Worm (Caenorhabditis elegans) whole organism, late embryonic: ENCODE data around the gene F53E10.1.

Experiments used
- C08G9.2 ChIP-seq: sonication (generic microtip); optimal IDR thresholded peaks from 2 replicates; lab custom pipeline; 2016; ENCODE audit warnings: mild to moderate bottlenecking, missing genetic modification characterization, moderate library complexity, missing compliant biosample characterization
- C38D4.7 ChIP-seq: fragments of 200-800 bp; sonication (Bioruptor generic); optimal IDR thresholded peaks from 2 replicates; lab custom pipeline; 2018; ENCODE audit warnings: mild to moderate bottlenecking, missing genetic modification characterization, moderate library complexity, missing compliant biosample characterization
- F13H6.1 ChIP-seq: sonication (generic microtip); optimal IDR thresholded peaks from 2 replicates; lab custom pipeline; 2016; ENCODE audit warnings: missing genetic modification characterization, missing compliant biosample characterization
- K02D7.2 ChIP-seq: sonication (generic microtip); optimal IDR thresholded peaks from 2 replicates; lab custom pipeline; 2017; ENCODE audit warnings: mild to moderate bottlenecking, missing genetic modification characterization, missing compliant biosample characterization
- T23F11.4 ChIP-seq: fragments of 200-800 bp; sonication (Bioruptor generic); optimal IDR thresholded peaks from 2 replicates; lab custom pipeline; 2018; ENCODE audit warnings: mild to moderate bottlenecking, missing genetic modification characterization, missing compliant biosample characterization
- Y22D7AL.16 ChIP-seq: sonication (generic microtip); optimal IDR thresholded peaks from 2 replicates; lab custom pipeline; 2016; ENCODE audit warnings: missing genetic modification characterization, missing compliant biosample characterization
- ama-1 ChIP-seq: fragments of 150-350 bp; optimal IDR thresholded peaks from 2 replicates; lab custom pipeline; 2014
- ceh-19 ChIP-seq: fragments of 200-800 bp; sonication (Bioruptor generic); optimal IDR thresholded peaks from 2 replicates; lab custom pipeline; 2018; ENCODE audit warnings: mild to moderate bottlenecking, missing genetic modification characterization, missing compliant biosample characterization
- ceh-22 ChIP-seq: sonication (generic microtip); optimal IDR thresholded peaks from 2 replicates; lab custom pipeline; 2017; ENCODE audit warnings: missing biosample characterization, missing genetic modification characterization
- ceh-30 ChIP-seq: fragments of 150-350 bp; optimal IDR thresholded peaks from 2 replicates; lab custom pipeline; 2014; ENCODE audit warnings: missing biosample characterization, missing genetic modification characterization
- ceh-45 ChIP-seq: fragments of 200-800 bp; sonication (Bioruptor generic); IDR thresholded peaks from 2 replicates; pipeline ENCODE4 v1.3.6; 2022; ENCODE audit warnings: missing genetic modification reagents, missing genetic modification characterization, missing compliant biosample characterization
- ceh-6 ChIP-seq: fragments of 200-800 bp; sonication (Bioruptor generic); optimal IDR thresholded peaks from 2 replicates; lab custom pipeline; 2018; ENCODE audit warnings: mild to moderate bottlenecking, missing genetic modification characterization, missing compliant biosample characterization
- ceh-9 ChIP-seq: sonication (generic microtip); optimal IDR thresholded peaks from 2 replicates; lab custom pipeline; 2016; ENCODE audit warnings: mild to moderate bottlenecking, missing genetic modification characterization, inconsistent platforms, missing compliant biosample characterization
- che-1 ChIP-seq: sonication (generic microtip); optimal IDR thresholded peaks from 2 replicates; lab custom pipeline; 2016; ENCODE audit warnings: mild to moderate bottlenecking, missing genetic modification characterization, missing compliant biosample characterization
- elt-2 ChIP-seq: sonication (generic microtip); optimal IDR thresholded peaks from 2 replicates; lab custom pipeline; 2016; ENCODE audit warnings: missing genetic modification reagents, missing genetic modification characterization, missing compliant biosample characterization
- ets-4 ChIP-seq: sonication (generic microtip); optimal IDR thresholded peaks from 2 replicates; lab custom pipeline; 2016; ENCODE audit warnings: missing genetic modification characterization, missing compliant biosample characterization
- fax-1 ChIP-seq: sonication (generic microtip); optimal IDR thresholded peaks from 2 replicates; lab custom pipeline; 2016; ENCODE audit warnings: missing genotype, missing genetic modification characterization, missing compliant biosample characterization
- fkh-6 ChIP-seq: sonication (generic microtip); optimal IDR thresholded peaks from 2 replicates; lab custom pipeline; 2016; ENCODE audit warnings: missing genetic modification characterization, missing compliant biosample characterization
- gmeb-2 ChIP-seq: sonication (generic microtip); optimal IDR thresholded peaks from 2 replicates; lab custom pipeline; 2016; ENCODE audit warnings: missing genetic modification characterization, inconsistent platforms, missing compliant biosample characterization
- hlh-15 ChIP-seq: sonication (generic microtip); optimal IDR thresholded peaks from 2 replicates; lab custom pipeline; 2016; ENCODE audit warnings: missing genetic modification characterization, missing compliant biosample characterization
- hlh-30 ChIP-seq: sonication (generic microtip); optimal IDR thresholded peaks from 2 replicates; lab custom pipeline; 2017; ENCODE audit warnings: antibody characterized with exemption, missing genetic modification characterization, missing compliant biosample characterization; ENCODE audit not compliant: insufficient read depth
- hlh-8 ChIP-seq: sonication (generic microtip); optimal IDR thresholded peaks from 2 replicates; lab custom pipeline; 2016; ENCODE audit warnings: missing genotype, missing genetic modification characterization, missing compliant biosample characterization
- lim-6 ChIP-seq: sonication (generic microtip); optimal IDR thresholded peaks from 2 replicates; lab custom pipeline; 2016; ENCODE audit warnings: missing genetic modification characterization, missing compliant biosample characterization
- lin-11 ChIP-seq: fragments of 200-800 bp; sonication (Bioruptor generic); optimal IDR thresholded peaks from 2 replicates; lab custom pipeline; 2018; ENCODE audit warnings: mild to moderate bottlenecking, missing genetic modification characterization, missing compliant biosample characterization
- mec-3 ChIP-seq: sonication (generic microtip); optimal IDR thresholded peaks from 2 replicates; lab custom pipeline; 2016; ENCODE audit warnings: borderline replicate concordance, missing genetic modification characterization, missing compliant biosample characterization
- nhr-11 ChIP-seq: fragments of 150-350 bp; optimal IDR thresholded peaks from 2 replicates; lab custom pipeline; 2014; ENCODE audit warnings: missing biosample characterization, missing genetic modification characterization
- odd-2 ChIP-seq: sonication (generic microtip); optimal IDR thresholded peaks from 2 replicates; lab custom pipeline; 2017; ENCODE audit warnings: antibody characterized with exemption, mild to moderate bottlenecking, missing genetic modification characterization, missing compliant biosample characterization
- pat-9 ChIP-seq: fragments of 200-800 bp; sonication (Bioruptor generic); optimal IDR thresholded peaks from 2 replicates; lab custom pipeline; 2018; ENCODE audit warnings: mild to moderate bottlenecking, missing genetic modification characterization, moderate library complexity, missing compliant biosample characterization
- pax-1 ChIP-seq: fragments of 150-350 bp; optimal IDR thresholded peaks from 2 replicates; lab custom pipeline; 2014; ENCODE audit warnings: missing biosample characterization, missing genetic modification characterization
- pha-2 ChIP-seq: sonication (generic microtip); optimal IDR thresholded peaks from 2 replicates; lab custom pipeline; 2017; ENCODE audit warnings: mild to moderate bottlenecking, missing genetic modification characterization, missing compliant biosample characterization
- pha-4 ChIP-seq: fragments of 150-350 bp; optimal IDR thresholded peaks from 2 replicates; lab custom pipeline; 2018; ENCODE audit warnings: missing biosample characterization, missing genetic modification reagents, missing genetic modification characterization
- pros-1 ChIP-seq: fragments of 150-350 bp; optimal IDR thresholded peaks from 2 replicates; lab custom pipeline; 2014; ENCODE audit warnings: missing biosample characterization, missing genetic modification reagents, missing genetic modification characterization
- ref-2 ChIP-seq: sonication (generic microtip); optimal IDR thresholded peaks from 2 replicates; lab custom pipeline; 2016; ENCODE audit warnings: missing genetic modification characterization, missing compliant biosample characterization
- sox-2 ChIP-seq: fragments of 200-800 bp; sonication (Bioruptor generic); IDR thresholded peaks from 2 replicates; pipeline ENCODE4 v1.3.6; 2022; ENCODE audit warnings: missing genetic modification reagents, missing genetic modification characterization, missing compliant biosample characterization
- tbx-2 ChIP-seq: sonication (generic microtip); optimal IDR thresholded peaks from 2 replicates; lab custom pipeline; 2016; ENCODE audit warnings: missing genetic modification characterization, missing compliant biosample characterization
- tbx-7 ChIP-seq: sonication (generic microtip); optimal IDR thresholded peaks from 2 replicates; lab custom pipeline; 2016; ENCODE audit warnings: missing genotype, missing genetic modification characterization, missing compliant biosample characterization
- unc-86 ChIP-seq: sonication (generic microtip); optimal IDR thresholded peaks from 2 replicates; lab custom pipeline; 2016; ENCODE audit warnings: missing genetic modification characterization, missing compliant biosample characterization
- zip-5 ChIP-seq: sonication (generic microtip); optimal IDR thresholded peaks from 2 replicates; lab custom pipeline; 2016; ENCODE audit warnings: missing genetic modification characterization, missing compliant biosample characterization

The F53E10.1 gene

ce11 chrV:2577603-2578002 is 37.5 kb upstream of the F53E10.1 start, which contains the start of gene srt-4:
Gene srt-4, plus strand, starts transcription at chrV:2577903.
- TF ChIP-seq pros-1 (tag; lab: Kevin White, UChicago) (no peak), ref-2 (tag; lab: Kevin White, UChicago) (no peak), fkh-6 (tag; lab: Kevin White, UChicago) (no peak), che-1 (tag; lab: Kevin White, UChicago) (no peak), ceh-9 (tag; lab: Kevin White, UChicago) (no peak), ceh-22 (tag; lab: Kevin White, UChicago) (no peak), C08G9.2 (tag; lab: Kevin White, UChicago) (no peak), F13H6.1 (tag; lab: Kevin White, UChicago) (no peak), pha-4 (no peak), pha-2 (tag; lab: Kevin White, UChicago) (no peak), hlh-30 (tag; lab: Kevin White, UChicago) (no peak), odd-2 (tag; lab: Kevin White, UChicago) (no peak), K02D7.2 (tag; lab: Kevin White, UChicago) (no peak), fax-1 (tag; lab: Kevin White, UChicago) (no peak), lim-6 (tag; lab: Kevin White, UChicago) (no peak), ceh-19 (GFP tag; lab: Kevin White, UChicago) (no peak), C38D4.7 (GFP tag; lab: Kevin White, UChicago) (no peak), pax-1 (tag; lab: Kevin White, UChicago) (no peak), tbx-7 (no peak), Y22D7AL.16 (tag; lab: Kevin White, UChicago) (no peak)

ce11 chrV:2580598-2580997 is 34.5 kb upstream of the F53E10.1 start, which contains the start of gene C29G2.3:
Gene C29G2.3, plus strand, starts transcription at chrV:2580898.
- no peak for TF ChIP-seq unc-86 (tag; lab: Kevin White, UChicago)
- TF ChIP-seq ets-4: no peak
- TF ChIP-seq zip-5: no peak
- no peak for TF ChIP-seq sox-2 (GFP tag; lab: Robert Waterston, UW)

ce11 chrV:2585727-2586126 is 29.4 kb upstream of the F53E10.1 start, which contains the start of gene C29G2.6:
Gene C29G2.6, minus strand, starts transcription at chrV:2585908.
- TF ChIP-seq ref-2 (tag; lab: Kevin White, UChicago): no peak
- TF ChIP-seq lim-6 (tag; lab: Kevin White, UChicago): no peak
- no peak for TF ChIP-seq ama-1 (lab: Kevin White, UChicago)
- TF ChIP-seq lin-11 (tag; lab: Kevin White, UChicago): no peak
- TF ChIP-seq nhr-11: no peak
- no peak for TF ChIP-seq T23F11.4 (GFP tag; lab: Kevin White, UChicago)
- TF ChIP-seq pros-1 (tag; lab: Kevin White, UChicago): no peak
- TF ChIP-seq ceh-30 (tag; lab: Kevin White, UChicago): no peak
- no peak for TF ChIP-seq pat-9 (tag; lab: Kevin White, UChicago)
- no peak for TF ChIP-seq hlh-8 (tag; lab: Kevin White, UChicago)
- TF ChIP-seq ceh-45 (GFP tag; lab: Robert Waterston, UW): no peak

- TF ChIP-seq ceh-22 (tag; lab: Kevin White, UChicago) (no peak), ceh-6 (GFP tag; lab: Kevin White, UChicago) (no peak), ceh-19 (GFP tag; lab: Kevin White, UChicago) (no peak), mec-3 (tag; lab: Kevin White, UChicago) (no peak), tbx-2 (no peak), elt-2 (tag; lab: Kevin White, UChicago) (no peak), hlh-15 (tag; lab: Kevin White, UChicago) (no peak), gmeb-2 (no peak), hlh-8 (tag; lab: Kevin White, UChicago) (no peak)
- TF ChIP-seq, all 69 proteins: peak for 0
These were observed 25.3 kb upstream of the F53E10.1 start for ce11 chrV:2589834-2590233.
